Worm (Caenorhabditis elegans) whole organism, early embryonic: ENCODE data around the gene sup-18.

ENCODE experiments used
- F13C5.2 ChIP-seq: sonication (generic microtip); optimal IDR thresholded peaks from 2 replicates; lab custom pipeline; 2017; ENCODE audit warnings: mild to moderate bottlenecking, missing genetic modification characterization, inconsistent platforms, missing compliant biosample characterization
- ama-1 ChIP-seq: fragments of 150-350 bp; optimal IDR thresholded peaks from 2 replicates; lab custom pipeline; 2014
- tbx-37 ChIP-seq: fragments of 200-800 bp; sonication (Bioruptor generic); conservative IDR thresholded peaks from 2 replicates; pipeline ENCODE4 v1.3.6; 2022; ENCODE audit warnings: missing genetic modification reagents, missing genetic modification characterization, missing compliant biosample characterization

DNA sequence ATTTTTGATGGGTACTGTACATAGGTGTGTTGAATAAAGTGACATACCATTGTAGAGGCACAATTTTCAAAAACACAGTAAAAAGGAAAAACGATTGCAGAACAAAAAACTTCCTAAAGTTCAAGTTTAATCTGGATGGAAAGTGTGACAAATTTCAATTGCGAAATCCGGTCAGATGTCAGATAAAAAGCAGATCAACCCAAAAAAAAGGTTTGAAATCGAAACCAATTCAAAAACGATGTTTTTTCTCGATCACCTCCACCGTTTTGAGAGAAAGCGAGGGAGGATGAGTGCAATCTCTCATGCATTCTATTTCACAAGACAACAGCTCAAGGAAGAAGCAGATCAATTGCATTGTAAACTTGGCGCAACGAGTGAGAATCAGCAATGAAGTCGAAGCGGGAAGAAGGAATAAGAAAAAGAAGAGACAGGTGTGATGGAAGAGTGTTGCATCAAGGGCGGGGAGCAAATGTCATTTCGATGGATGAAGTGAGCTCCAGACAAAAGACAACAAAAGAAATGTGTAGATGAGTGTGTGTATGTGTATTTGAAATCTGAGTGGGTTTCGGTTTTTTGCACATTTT lies 1.5 kb upstream of the sup-18 start:
- no peak for TF ChIP-seq ama-1
- TF ChIP-seq F13C5.2 (tag; lab: Kevin White, UChicago): no peak
- no peak for TF ChIP-seq tbx-37 (GFP tag; lab: Robert Waterston, UW)
